Fruit fly (Drosophila melanogaster) whole organism, prepupa: ENCODE data around the gene CG32537.

Experiments
- CG31627 ChIP-seq: fragments of 200-800 bp; sonication (Bioruptor generic); optimal IDR thresholded peaks from 3 replicates; lab custom pipeline; 2016; ENCODE audit warnings: missing biosample characterization, missing genetic modification characterization
- Hr39 ChIP-seq: fragments of 200-800 bp; sonication (Bioruptor generic); optimal IDR thresholded peaks from 2 replicates; lab custom pipeline; 2016; ENCODE audit warnings: missing biosample characterization, missing genetic modification characterization
- net ChIP-seq: fragments of 200-800 bp; sonication (Bioruptor generic); optimal IDR thresholded peaks from 3 replicates; lab custom pipeline; 2016; ENCODE audit warnings: missing biosample characterization, missing genetic modification characterization
- pdm3 ChIP-seq: fragments of 200-800 bp; sonication (Bioruptor generic); optimal IDR thresholded peaks from 3 replicates; lab custom pipeline; 2016; ENCODE audit warnings: missing biosample characterization, missing genetic modification characterization

- no peak for TF ChIP-seq net (GFP tag; lab: Kevin White, UChicago)
- no peak for TF ChIP-seq pdm3 (GFP tag; lab: Kevin White, UChicago)
- no peak for TF ChIP-seq Hr39 (GFP tag; lab: Kevin White, UChicago)
- peak; percentile 5 for TF ChIP-seq CG31627 (GFP tag; lab: Kevin White, UChicago)
These were observed 7.8 kb downstream of the CG32537 start, which contains the start of gene CG8010 for dm6 chrX:19268484-19269068.
